Fruit fly (Drosophila melanogaster) whole organism, embryonic: ENCODE data around the gene CG4009.

Experiments
- Abd-B ChIP-seq: fragments of 200-800 bp; sonication (Bioruptor generic); optimal IDR thresholded peaks from 2 replicates; lab custom pipeline; 2018; ENCODE audit warnings: missing biosample characterization, mild to moderate bottlenecking, missing genetic modification characterization, moderate library complexity
- Atf-2 ChIP-seq: fragments of 200-800 bp; sonication (Bioruptor generic); optimal IDR thresholded peaks from 2 replicates; lab custom pipeline; 2016; ENCODE audit warnings: missing biosample characterization, missing genetic modification characterization
- B-H1 ChIP-seq: fragments of 200-800 bp; sonication (Bioruptor generic); IDR thresholded peaks from 3 replicates; pipeline ENCODE4 v1.3.6; 2022; ENCODE audit warnings: missing biosample characterization, missing genetic modification characterization
- Bgb ChIP-seq: fragments of 200-800 bp; sonication (Bioruptor generic); IDR thresholded peaks from 2 replicates; pipeline ENCODE4 v1.3.6; 2022; ENCODE audit warnings: missing biosample characterization, missing genetic modification characterization; ENCODE audit not compliant: partially characterized antibody
- CG10147 ChIP-seq: fragments of 200-800 bp; sonication (Bioruptor generic); optimal IDR thresholded peaks from 2 replicates; lab custom pipeline; 2019; ENCODE audit warnings: missing biosample characterization, mild to moderate bottlenecking, missing genetic modification characterization, moderate library complexity
- CG10366 ChIP-seq: fragments of 200-800 bp; sonication (Bioruptor generic); IDR thresholded peaks from 2 replicates; pipeline ENCODE4 v1.3.6; 2022; ENCODE audit warnings: missing biosample characterization, missing genetic modification characterization
- CG10565 ChIP-seq: fragments of 200-800 bp; sonication (Bioruptor generic); optimal IDR thresholded peaks from 3 replicates; lab custom pipeline; 2016; ENCODE audit warnings: missing biosample characterization, mild to moderate bottlenecking, missing genetic modification characterization
- CG14667 ChIP-seq: fragments of 200-800 bp; sonication (Bioruptor generic); IDR thresholded peaks from 2 replicates; pipeline ENCODE4 v1.3.6; 2022; ENCODE audit warnings: missing biosample characterization, missing genetic modification characterization
- CG17186 ChIP-seq: fragments of 200-800 bp; sonication (Bioruptor generic); optimal IDR thresholded peaks from 3 replicates; lab custom pipeline; 2017; ENCODE audit warnings: missing biosample characterization, missing genetic modification reagents, missing genetic modification characterization
- CG17361 ChIP-seq: fragments of 200-800 bp; sonication (Bioruptor generic); IDR thresholded peaks from 3 replicates; pipeline ENCODE4 v1.3.6; 2022; ENCODE audit warnings: missing biosample characterization, missing genetic modification characterization
- CG2120 ChIP-seq: fragments of 200-800 bp; sonication (Bioruptor generic); optimal IDR thresholded peaks from 3 replicates; lab custom pipeline; 2016; ENCODE audit warnings: missing biosample characterization, missing genetic modification characterization
- CG5953 ChIP-seq: fragments of 200-800 bp; sonication (Bioruptor generic); IDR thresholded peaks from 2 replicates; pipeline ENCODE4 v1.3.6; 2022; ENCODE audit warnings: missing biosample characterization, missing genetic modification characterization
- CG6175 ChIP-seq: fragments of 200-800 bp; sonication (Bioruptor generic); IDR thresholded peaks from 3 replicates; pipeline ENCODE4 v1.3.6; 2022; ENCODE audit warnings: missing biosample characterization, missing genetic modification characterization
- CG7786 ChIP-seq: fragments of 200-800 bp; sonication (Bioruptor generic); optimal IDR thresholded peaks from 2 replicates; lab custom pipeline; 2016; ENCODE audit warnings: missing biosample characterization, missing genetic modification characterization
- CG9609 ChIP-seq: fragments of 200-800 bp; sonication (Bioruptor generic); optimal IDR thresholded peaks from 3 replicates; lab custom pipeline; 2016; ENCODE audit warnings: missing biosample characterization, missing genetic modification characterization
- CG9797 ChIP-seq: fragments of 200-800 bp; sonication (Bioruptor generic); optimal IDR thresholded peaks from 3 replicates; lab custom pipeline; 2018; ENCODE audit warnings: missing biosample characterization, mild to moderate bottlenecking, missing genetic modification characterization
- D19B ChIP-seq: fragments of 200-800 bp; sonication (Bioruptor generic); optimal IDR thresholded peaks from 2 replicates; lab custom pipeline; 2017; ENCODE audit warnings: missing biosample characterization, mild to moderate bottlenecking, missing genetic modification characterization
- Dip2 ChIP-seq: fragments of 200-800 bp; sonication (Bioruptor generic); IDR thresholded peaks from 2 replicates; pipeline ENCODE4 v1.3.6; 2022; ENCODE audit warnings: missing biosample characterization, missing genetic modification characterization
- ERR ChIP-seq: fragments of 200-800 bp; sonication (Bioruptor generic); optimal IDR thresholded peaks from 2 replicates; lab custom pipeline; 2016; ENCODE audit warnings: missing biosample characterization, missing genetic modification characterization
- Hand ChIP-seq: fragments of 200-800 bp; sonication (Bioruptor generic); optimal IDR thresholded peaks from 2 replicates; lab custom pipeline; 2017; ENCODE audit warnings: mild to moderate bottlenecking, missing biosample characterization, missing genetic modification reagents, missing genetic modification characterization
- HmgZ ChIP-seq: fragments of 200-800 bp; sonication (Bioruptor generic); optimal IDR thresholded peaks from 2 replicates; lab custom pipeline; 2018; ENCODE audit warnings: missing biosample characterization, mild to moderate bottlenecking, missing genetic modification characterization
- Lim3 ChIP-seq: fragments of 200-800 bp; sonication (Bioruptor generic); IDR thresholded peaks from 2 replicates; pipeline ENCODE4 v1.3.6; 2022; ENCODE audit warnings: missing biosample characterization, missing genetic modification characterization
- Max ChIP-seq: fragments of 200-800 bp; sonication (Bioruptor generic); optimal IDR thresholded peaks from 2 replicates; lab custom pipeline; 2016; ENCODE audit warnings: missing biosample characterization, mild to moderate bottlenecking, missing genetic modification characterization
- Meics ChIP-seq: fragments of 200-800 bp; sonication (Bioruptor generic); optimal IDR thresholded peaks from 2 replicates; lab custom pipeline; 2017; ENCODE audit warnings: missing biosample characterization, mild to moderate bottlenecking, missing genetic modification characterization
- NK7.1 ChIP-seq: fragments of 200-800 bp; sonication (Bioruptor generic); optimal IDR thresholded peaks from 3 replicates; lab custom pipeline; 2016; ENCODE audit warnings: missing biosample characterization, missing genetic modification characterization
- Sin3A ChIP-seq: fragments of >200 bp; optimal IDR thresholded peaks from 2 replicates; lab custom pipeline; 2018
- ac ChIP-seq: fragments of 200-800 bp; sonication (Bioruptor generic); optimal IDR thresholded peaks from 3 replicates; lab custom pipeline; 2017; ENCODE audit warnings: missing biosample characterization, mild to moderate bottlenecking, missing genetic modification characterization
- ap ChIP-seq: fragments of 200-800 bp; sonication (Bioruptor generic); IDR thresholded peaks from 2 replicates; pipeline ENCODE4 v1.3.6; 2022; ENCODE audit warnings: missing biosample characterization, missing genetic modification characterization
- cato ChIP-seq: fragments of 200-800 bp; sonication (Bioruptor generic); optimal IDR thresholded peaks from 2 replicates; lab custom pipeline; 2016; ENCODE audit warnings: missing biosample characterization, missing genetic modification characterization, borderline replicate concordance
- dmrt99B ChIP-seq: fragments of 200-800 bp; sonication (Bioruptor generic); optimal IDR thresholded peaks from 2 replicates; lab custom pipeline; 2018; ENCODE audit warnings: missing biosample characterization, mild to moderate bottlenecking, missing genetic modification characterization, moderate library complexity
- dysf ChIP-seq: fragments of 200-800 bp; sonication (Bioruptor generic); IDR thresholded peaks from 3 replicates; pipeline ENCODE4 v1.3.6; 2022; ENCODE audit warnings: missing biosample characterization, missing genetic modification characterization
- ftz-f1 ChIP-seq: fragments of 200-800 bp; sonication (Bioruptor generic); optimal IDR thresholded peaks from 2 replicates; lab custom pipeline; 2016; ENCODE audit warnings: missing biosample characterization, missing genetic modification characterization
- fu2 ChIP-seq: fragments of 200-800 bp; sonication (Bioruptor generic); optimal IDR thresholded peaks from 2 replicates; lab custom pipeline; 2016; ENCODE audit warnings: missing biosample characterization, missing genetic modification characterization
- gcm ChIP-seq: fragments of 200-800 bp; sonication (Bioruptor generic); optimal IDR thresholded peaks from 2 replicates; lab custom pipeline; 2019; ENCODE audit warnings: missing biosample characterization, mild to moderate bottlenecking, missing genetic modification characterization, moderate library complexity
- gro ChIP-seq: fragments of 200-800 bp; sonication (Bioruptor generic); optimal IDR thresholded peaks from 2 replicates; lab custom pipeline; 2016; ENCODE audit warnings: missing biosample characterization, missing genetic modification characterization
- inv ChIP-seq: fragments of 200-800 bp; sonication (Bioruptor generic); IDR thresholded peaks from 2 replicates; pipeline ENCODE4 v1.3.6; 2022; ENCODE audit warnings: missing biosample characterization, missing genetic modification characterization; ENCODE audit not compliant: partially characterized antibody
- klu ChIP-seq: fragments of 200-800 bp; sonication (Bioruptor generic); IDR thresholded peaks from 2 replicates; pipeline ENCODE4 v1.3.6; 2022; ENCODE audit warnings: missing biosample characterization, missing genetic modification characterization
- lab ChIP-seq: fragments of 200-800 bp; sonication (Bioruptor generic); optimal IDR thresholded peaks from 3 replicates; lab custom pipeline; 2017; ENCODE audit warnings: missing biosample characterization, missing genetic modification characterization, mild to moderate bottlenecking, moderate library complexity, missing genetic modification reagents
- lmd ChIP-seq: fragments of 200-800 bp; sonication (Bioruptor generic); IDR thresholded peaks from 2 replicates; pipeline ENCODE4 v1.3.6; 2022; ENCODE audit warnings: missing biosample characterization, missing genetic modification characterization
- maf-S ChIP-seq: fragments of 200-800 bp; sonication (Bioruptor generic); optimal IDR thresholded peaks from 2 replicates; lab custom pipeline; 2016; ENCODE audit warnings: missing biosample characterization, missing genetic modification characterization
- mirr ChIP-seq: fragments of 200-800 bp; sonication (Bioruptor generic); optimal IDR thresholded peaks from 3 replicates; lab custom pipeline; 2018; ENCODE audit warnings: missing biosample characterization, mild to moderate bottlenecking, missing genetic modification characterization
- nerfin-2 ChIP-seq: fragments of 200-800 bp; sonication (Bioruptor generic); IDR thresholded peaks from 2 replicates; pipeline ENCODE4 v1.3.6; 2022; ENCODE audit warnings: missing biosample characterization, missing genetic modification characterization; ENCODE audit not compliant: partially characterized antibody
- odd ChIP-seq: fragments of 200-800 bp; sonication (Bioruptor generic); optimal IDR thresholded peaks from 2 replicates; lab custom pipeline; 2017; ENCODE audit warnings: missing biosample characterization, mild to moderate bottlenecking, missing genetic modification characterization
- prd ChIP-seq, 3 experiments: fragments of >200 bp in 2 of 3; fragments of 200-800 bp in 1 of 3; sonication (Bioruptor generic) in 1 of 3; optimal IDR thresholded peaks in 2 of 3; IDR thresholded peaks in 1 of 3; 2 replicates in 2 of 3; 3 replicates in 1 of 3; pipeline versions ENCODE4 v1.3.6 to Lab custom; 2017 to 2022; ENCODE audit warnings: missing biosample characterization in 1 of 3, missing genetic modification characterization in 1 of 3
- stc ChIP-seq: fragments of 200-800 bp; sonication (Bioruptor generic); IDR thresholded peaks from 2 replicates; pipeline ENCODE4 v1.3.6; 2022; ENCODE audit warnings: missing biosample characterization, missing genetic modification characterization
- stwl ChIP-seq: fragments of 200-800 bp; sonication (Bioruptor generic); optimal IDR thresholded peaks from 3 replicates; lab custom pipeline; 2018; ENCODE audit warnings: missing biosample characterization, mild to moderate bottlenecking, missing genetic modification characterization, moderate library complexity
- toy ChIP-seq: fragments of 200-800 bp; sonication (Bioruptor generic); IDR thresholded peaks from 2 replicates; pipeline ENCODE4 v1.3.6; 2022; ENCODE audit warnings: missing biosample characterization, missing genetic modification characterization
- unpg ChIP-seq: fragments of 200-800 bp; sonication (Bioruptor generic); optimal IDR thresholded peaks from 3 replicates; lab custom pipeline; 2018; ENCODE audit warnings: missing biosample characterization, mild to moderate bottlenecking, missing genetic modification characterization, moderate library complexity
- vvl ChIP-seq: fragments of 200-800 bp; sonication (Bioruptor generic); IDR thresholded peaks from 2 replicates; pipeline ENCODE4 v1.3.6; 2022; ENCODE audit warnings: missing biosample characterization, missing genetic modification characterization
- wek ChIP-seq: fragments of 200-800 bp; sonication (Bioruptor generic); optimal IDR thresholded peaks from 3 replicates; lab custom pipeline; 2018; ENCODE audit warnings: missing biosample characterization, mild to moderate bottlenecking, missing genetic modification characterization, moderate library complexity
- zen ChIP-seq: fragments of 200-800 bp; sonication (Bioruptor generic); optimal IDR thresholded peaks from 3 replicates; lab custom pipeline; 2018; ENCODE audit warnings: missing biosample characterization, mild to moderate bottlenecking, missing genetic modification characterization, moderate library complexity

CG4009 gene

DNA sequence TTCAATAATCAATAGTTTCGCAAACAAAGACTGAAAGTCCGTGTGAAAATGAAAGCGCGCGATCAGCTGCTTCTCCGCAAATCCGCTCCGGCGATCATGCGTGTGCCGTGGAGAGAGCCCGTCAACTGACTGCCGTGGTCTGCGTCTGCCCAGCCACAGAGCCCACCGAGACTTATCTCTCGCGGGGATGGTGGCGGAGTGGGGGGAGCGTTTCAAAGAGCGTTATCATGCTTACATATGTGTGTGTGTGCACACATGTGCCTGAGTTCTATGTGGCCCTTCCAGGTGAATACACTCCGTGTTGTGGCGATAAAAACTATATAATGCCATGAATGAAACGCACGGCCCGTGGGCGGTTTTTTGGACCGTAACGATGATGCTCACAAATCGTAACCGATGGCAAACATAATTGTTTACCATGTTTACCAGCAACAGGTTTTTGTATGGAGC, 42.1 kb upstream of the CG4009 start (continued):
- no peak for TF ChIP-seq prd (optimal IDR thresholded peaks at IDR 0.05; lab: Kevin White, UChicago)
- no peak for TF ChIP-seq prd (GFP tag; IDR thresholded peaks at IDR 0.05; lab: Robert Waterston, UW)
- TF ChIP-seq unpg (GFP tag; lab: Kevin White, UChicago) = no peak
- TF ChIP-seq wek (GFP tag; lab: Kevin White, UChicago) = no peak
- TF ChIP-seq dmrt99B (tag; lab: Kevin White, UChicago) = no peak
- TF ChIP-seq ERR (GFP tag; lab: Kevin White, UChicago) = peak; percentile 5
- TF ChIP-seq ftz-f1 = peak; percentile 63
- no peak for TF ChIP-seq zen (tag; lab: Kevin White, UChicago)
- no peak for TF ChIP-seq Atf-2 (GFP tag; lab: Kevin White, UChicago)
- peak; percentile 62 for TF ChIP-seq HmgZ (tag; lab: Kevin White, UChicago)
- TF ChIP-seq inv (GFP tag; lab: Robert Waterston, UW) = no peak
- TF ChIP-seq Hand = no peak
- TF ChIP-seq dysf (GFP tag; lab: Robert Waterston, UW) = no peak
- TF ChIP-seq Meics = no peak
- TF ChIP-seq CG9609 = no peak
- TF ChIP-seq CG6175 (GFP tag; lab: Robert Waterston, UW) = peak; percentile 70; the same call in 1 of the 3 replicates
- no peak for TF ChIP-seq Abd-B (GFP tag; lab: Kevin White, UChicago)
- TF ChIP-seq Bgb (GFP tag; lab: Robert Waterston, UW) = peak; percentile 51; the same call in 1 of the 2 replicates
- no peak for TF ChIP-seq klu (GFP tag; lab: Robert Waterston, UW)
- TF ChIP-seq stc (GFP tag; lab: Robert Waterston, UW) = peak; percentile 21; the same call in 1 of the 2 replicates
- TF ChIP-seq B-H1 (GFP tag; lab: Robert Waterston, UW) = no peak
- TF ChIP-seq CG9797 = no peak
- TF ChIP-seq CG17186 (GFP tag; lab: Kevin White, UChicago) = no peak
- no peak for TF ChIP-seq Dip2 (GFP tag; lab: Robert Waterston, UW)
- TF ChIP-seq mirr (GFP tag; lab: Kevin White, UChicago) = peak; percentile 86
- no peak for TF ChIP-seq ap (GFP tag; lab: Robert Waterston, UW)
- no peak for TF ChIP-seq Sin3A (lab: Kevin White, UChicago)
- TF ChIP-seq CG2120 (GFP tag; lab: Kevin White, UChicago) = no peak
- TF ChIP-seq CG10565 (GFP tag; lab: Kevin White, UChicago) = no peak
- TF ChIP-seq fu2 (GFP tag; lab: Kevin White, UChicago) = no peak
- no peak for TF ChIP-seq nerfin-2 (GFP tag; lab: Robert Waterston, UW)
- TF ChIP-seq gcm (GFP tag; lab: Kevin White, UChicago) = no peak
- no peak for TF ChIP-seq Lim3 (GFP tag; lab: Robert Waterston, UW)
- TF ChIP-seq NK7.1 (GFP tag; lab: Kevin White, UChicago) = no peak
- TF ChIP-seq CG7786 (GFP tag; lab: Kevin White, UChicago) = no peak
- no peak for TF ChIP-seq cato (GFP tag; lab: Kevin White, UChicago)
- TF ChIP-seq stwl (tag; lab: Kevin White, UChicago) = no peak
- TF ChIP-seq odd (GFP tag; lab: Kevin White, UChicago) = peak; percentile 1
- peak; percentile 38; the same call in 1 of the 2 replicates for TF ChIP-seq vvl (GFP tag; lab: Robert Waterston, UW)
- no peak for TF ChIP-seq D19B (GFP tag; lab: Kevin White, UChicago)
- no peak for TF ChIP-seq Max (GFP tag; lab: Kevin White, UChicago)
- TF ChIP-seq ac (GFP tag; lab: Kevin White, UChicago) = no peak
- no peak for TF ChIP-seq lmd (GFP tag; lab: Robert Waterston, UW)
- no peak for TF ChIP-seq toy (GFP tag; lab: Robert Waterston, UW)
- peak; percentile 64 for TF ChIP-seq lab (GFP tag; lab: Kevin White, UChicago)
- TF ChIP-seq maf-S (GFP tag; lab: Kevin White, UChicago) = no peak
- TF ChIP-seq CG17361 (GFP tag; lab: Robert Waterston, UW) = no peak
- TF ChIP-seq CG14667 (GFP tag; lab: Robert Waterston, UW) = no peak
- no peak for TF ChIP-seq CG10366 (GFP tag; lab: Robert Waterston, UW)
- TF ChIP-seq gro (GFP tag; lab: Kevin White, UChicago) = peak; percentile 54
- TF ChIP-seq CG5953 (GFP tag; lab: Robert Waterston, UW) = peak; percentile 3; the same call in 1 of the 2 replicates
- TF ChIP-seq CG10147 = no peak
